Fruit fly (Drosophila melanogaster): Measurements from ENCODE around the gene out.

Gene out

DNA sequence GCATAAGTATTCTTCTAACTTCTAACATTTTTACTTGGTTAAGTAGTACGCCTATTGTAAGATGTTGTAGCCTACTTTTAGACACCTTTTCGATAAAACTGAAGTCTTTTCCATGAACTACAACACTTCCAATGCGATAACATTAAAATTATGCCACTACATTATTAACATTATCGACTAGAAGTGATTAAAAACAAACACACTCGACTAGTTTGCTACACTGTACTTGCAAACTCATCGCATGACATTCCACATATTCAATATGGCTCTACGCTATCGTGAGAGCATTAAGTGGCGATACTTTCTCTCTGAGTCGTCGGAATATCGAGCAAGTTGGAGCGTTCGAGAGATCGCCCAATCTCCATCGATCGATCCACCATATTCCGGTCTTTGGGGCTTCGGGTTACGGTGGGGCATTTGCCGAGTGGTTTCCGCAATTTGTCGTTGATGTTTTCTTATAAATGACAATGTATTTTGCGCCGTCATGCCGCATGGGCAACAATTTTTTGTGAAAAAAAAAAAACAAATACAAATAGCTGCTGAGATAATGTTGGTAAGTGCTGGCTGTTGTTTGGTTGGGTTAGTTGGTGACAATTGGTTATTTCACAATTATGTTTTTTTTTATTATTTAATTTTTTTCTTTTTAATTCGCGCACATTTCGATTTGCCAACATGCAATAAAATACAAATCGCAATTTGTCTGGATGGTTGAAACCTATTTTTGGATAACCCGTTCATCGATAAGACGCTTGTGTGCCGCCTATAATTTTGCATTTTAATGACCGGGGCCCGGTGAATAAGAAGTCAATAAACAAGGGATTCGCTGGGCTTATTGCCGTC lies 6.3 kb downstream of the out start:
- TF ChIP-seq usp (GFP tag; optimal IDR thresholded peaks at IDR 0.05), result no peak
- no peak for TF ChIP-seq CG8478 (optimal IDR thresholded peaks at IDR 0.05)
- TF ChIP-seq Dll (optimal IDR thresholded peaks at IDR 0.05), result no peak
- no peak for TF ChIP-seq pan (optimal IDR thresholded peaks at IDR 0.05)
- no peak for TF ChIP-seq EcR (GFP tag; optimal IDR thresholded peaks at IDR 0.05)
- no peak for TF ChIP-seq psq (optimal IDR thresholded peaks at IDR 0.05)

DNA sequence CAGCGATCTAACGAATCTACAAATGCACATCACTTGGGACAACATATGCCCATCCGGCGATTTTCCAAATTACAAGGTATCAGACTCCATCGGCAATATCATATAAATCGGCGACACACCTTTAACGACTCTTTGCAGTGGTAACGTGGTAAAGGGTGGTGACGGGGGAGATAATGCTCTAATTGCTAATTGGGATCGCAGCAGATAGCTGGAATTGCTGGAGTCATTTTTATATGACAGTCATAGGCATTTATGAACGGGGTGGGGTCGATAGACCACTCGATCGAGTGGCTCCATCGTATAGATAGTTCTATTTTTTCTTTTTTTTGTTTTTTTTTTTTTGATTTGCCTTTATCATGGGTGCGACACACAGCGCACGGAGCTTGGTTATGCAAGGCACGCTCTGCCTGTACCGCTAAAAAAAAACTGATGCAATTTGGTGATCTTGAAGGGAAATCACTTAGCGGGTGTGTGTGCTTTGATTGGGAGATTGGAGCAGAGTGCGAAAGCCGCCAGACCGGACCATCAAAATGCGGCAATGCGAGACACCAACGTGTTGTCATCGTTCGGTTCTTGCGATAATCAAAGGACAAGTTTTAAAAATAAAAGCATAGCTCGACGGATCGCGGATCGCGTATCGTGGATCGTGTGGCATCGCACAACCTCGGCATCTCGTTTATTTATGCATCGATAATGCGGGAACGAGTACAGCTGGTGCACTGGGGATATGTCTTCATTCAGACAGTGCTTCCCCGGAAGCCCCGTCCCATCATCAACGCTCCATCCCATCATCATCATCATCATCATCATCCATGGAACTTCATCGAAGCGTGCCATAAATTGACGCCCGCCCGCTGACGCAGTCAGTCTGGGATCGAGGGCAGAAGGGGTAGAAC lies 7.4 kb downstream of the out start:
- TF ChIP-seq EcR (GFP tag; optimal IDR thresholded peaks at IDR 0.05) (no peak), Dll (optimal IDR thresholded peaks at IDR 0.05) (no peak), pan (optimal IDR thresholded peaks at IDR 0.05) (no peak), usp (GFP tag; optimal IDR thresholded peaks at IDR 0.05) (no peak), CG8478 (optimal IDR thresholded peaks at IDR 0.05) (no peak), psq (optimal IDR thresholded peaks at IDR 0.05) (no peak)

dm6 chrX:19309648-19310047 lies 12.3 kb downstream of the out start:
- TF ChIP-seq usp (GFP tag; optimal IDR thresholded peaks at IDR 0.05) (no peak), pan (optimal IDR thresholded peaks at IDR 0.05) (no peak), CG8478 (optimal IDR thresholded peaks at IDR 0.05) (no peak), Dll (optimal IDR thresholded peaks at IDR 0.05) (no peak), EcR (GFP tag; optimal IDR thresholded peaks at IDR 0.05) (no peak), psq (optimal IDR thresholded peaks at IDR 0.05) (no peak)

DNA sequence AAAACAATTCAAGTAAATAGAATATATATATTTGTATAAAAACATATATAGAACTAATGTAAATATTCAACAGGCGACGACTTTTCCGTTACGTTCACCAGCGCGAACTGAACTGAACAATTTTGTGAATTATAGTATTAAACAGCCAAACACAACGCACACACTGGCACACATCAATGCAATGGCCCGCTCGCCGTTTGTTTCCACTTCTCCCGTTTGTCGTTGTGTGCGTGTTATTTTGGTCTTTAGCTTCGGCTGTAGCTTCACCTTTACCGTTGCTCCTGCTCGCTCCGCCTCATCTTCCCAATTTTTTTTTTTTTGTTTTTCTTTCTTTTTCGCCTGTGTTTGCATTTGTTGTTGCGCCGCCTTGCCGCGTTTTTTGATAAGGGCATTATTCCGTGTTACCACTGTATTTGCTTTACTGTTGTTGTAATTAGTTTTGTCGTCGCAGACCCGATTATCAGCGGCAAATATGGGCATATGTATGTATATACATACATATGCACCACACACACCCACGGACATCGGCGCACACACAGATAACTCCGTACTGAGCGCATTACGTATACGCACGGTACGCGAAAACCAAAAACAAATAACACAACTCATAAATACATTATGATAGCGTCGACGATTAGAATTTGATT lies 14.0 kb downstream of the out start, which contains the start of gene CG8051:
CG8051 (minus strand) TSS at position 116 of the 647 bp plus-strand sequence.
- TF ChIP-seq Dll (optimal IDR thresholded peaks at IDR 0.05), result no peak
- no peak for TF ChIP-seq pan (optimal IDR thresholded peaks at IDR 0.05)
- TF ChIP-seq usp (GFP tag; optimal IDR thresholded peaks at IDR 0.05), result no peak
- TF ChIP-seq psq (optimal IDR thresholded peaks at IDR 0.05), result no peak
- TF ChIP-seq CG8478 (optimal IDR thresholded peaks at IDR 0.05), result no peak
- no peak for TF ChIP-seq EcR (GFP tag; optimal IDR thresholded peaks at IDR 0.05)

- TF ChIP-seq psq (optimal IDR thresholded peaks at IDR 0.05) (no peak), pan (optimal IDR thresholded peaks at IDR 0.05) (no peak), CG8478 (optimal IDR thresholded peaks at IDR 0.05) (no peak), Dll (optimal IDR thresholded peaks at IDR 0.05) (no peak)
Measured at dm6 chrX:19306531-19306930, 15.4 kb downstream of the out start.

- no peak for TF ChIP-seq Dll (optimal IDR thresholded peaks at IDR 0.05)
- no peak for TF ChIP-seq psq (optimal IDR thresholded peaks at IDR 0.05)
- no peak for TF ChIP-seq pan (optimal IDR thresholded peaks at IDR 0.05)
- no peak for TF ChIP-seq usp (GFP tag; optimal IDR thresholded peaks at IDR 0.05)
- TF ChIP-seq CG8478 (optimal IDR thresholded peaks at IDR 0.05), result no peak
- TF ChIP-seq EcR (GFP tag; optimal IDR thresholded peaks at IDR 0.05), result no peak
Measured at dm6 chrX:19305172-19305571, 16.7 kb downstream of the out start.

DNA sequence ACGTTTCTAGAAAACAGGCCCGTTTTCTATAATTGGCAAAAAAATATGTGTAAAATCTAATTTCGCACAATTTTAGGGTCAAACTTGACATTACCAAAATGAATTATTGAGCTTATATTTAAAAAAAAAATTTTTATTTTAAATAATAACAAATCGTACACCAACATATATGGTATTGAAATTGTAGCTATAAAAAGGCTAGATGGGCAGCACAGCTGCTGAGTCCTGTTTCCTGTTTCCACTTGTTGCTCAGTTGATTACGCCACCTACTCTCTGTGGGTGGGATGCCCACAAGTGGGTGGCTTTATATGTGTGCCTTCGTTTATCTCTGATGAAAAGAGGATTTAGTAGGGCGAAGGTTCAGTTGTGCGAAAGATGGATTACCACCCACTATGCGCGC lies 22.5 kb downstream of the out start:
- TF ChIP-seq usp (GFP tag; optimal IDR thresholded peaks at IDR 0.05) (no peak), CG8478 (optimal IDR thresholded peaks at IDR 0.05) (no peak), psq (optimal IDR thresholded peaks at IDR 0.05) (no peak), EcR (GFP tag; optimal IDR thresholded peaks at IDR 0.05) (no peak), pan (optimal IDR thresholded peaks at IDR 0.05) (no peak), Dll (optimal IDR thresholded peaks at IDR 0.05) (no peak)

- no peak for TF ChIP-seq psq (optimal IDR thresholded peaks at IDR 0.05)
- no peak for TF ChIP-seq EcR (GFP tag; optimal IDR thresholded peaks at IDR 0.05)
- TF ChIP-seq usp (GFP tag; optimal IDR thresholded peaks at IDR 0.05), result no peak
- no peak for TF ChIP-seq pan (optimal IDR thresholded peaks at IDR 0.05)
- no peak for TF ChIP-seq CG8478 (optimal IDR thresholded peaks at IDR 0.05)
- no peak for TF ChIP-seq Dll (optimal IDR thresholded peaks at IDR 0.05)
Measured at dm6 chrX:19298785-19299114, 23.2 kb downstream of the out start.

DNA sequence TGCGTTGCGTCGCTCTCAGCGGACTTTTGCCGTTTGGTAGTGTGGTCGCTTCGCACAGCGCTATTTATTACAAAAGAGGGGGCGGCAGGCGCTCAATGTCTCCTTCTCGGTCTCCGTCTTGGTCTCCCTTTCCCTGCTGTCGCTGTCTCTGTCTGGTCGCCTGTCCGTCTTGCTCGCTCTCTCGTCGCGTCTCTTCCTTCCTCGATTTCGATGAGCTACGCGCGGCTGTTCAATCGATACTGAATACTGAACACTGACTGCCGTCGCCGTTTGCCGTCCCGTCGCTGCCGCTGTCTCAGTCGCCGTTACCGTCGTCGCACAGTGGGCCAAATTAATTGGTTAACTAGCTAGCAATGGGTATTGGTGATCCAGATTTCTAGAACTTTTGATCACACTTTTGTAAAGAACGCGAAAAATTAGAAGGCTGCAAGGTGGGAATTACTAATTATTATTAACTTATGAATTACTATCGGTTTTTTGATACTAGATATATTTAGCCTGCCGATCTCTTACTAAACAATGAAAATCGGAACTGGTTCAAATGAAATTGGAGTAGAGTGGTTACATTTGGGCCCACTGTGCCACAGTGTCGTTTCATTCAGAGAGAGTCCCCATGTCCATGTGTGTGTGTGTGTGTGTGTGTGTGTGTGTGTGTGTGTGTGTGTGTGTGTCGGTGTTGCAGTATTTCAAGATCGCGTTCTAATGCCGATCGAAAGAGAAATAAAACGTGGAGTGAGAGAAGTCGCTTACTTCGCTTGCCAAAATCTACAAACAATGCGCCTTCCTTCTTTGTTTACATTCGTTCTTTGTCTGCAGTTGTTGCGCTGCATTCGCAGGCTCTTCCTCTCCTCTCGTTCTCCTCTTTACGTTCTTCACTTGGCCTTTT lies 23.8 kb downstream of the out start, which contains the start of gene CG8034:
CG8034 (minus strand) TSS at position 264 of the 886 bp plus-strand sequence.
- no peak for TF ChIP-seq psq (optimal IDR thresholded peaks at IDR 0.05)
- TF ChIP-seq CG8478 (optimal IDR thresholded peaks at IDR 0.05), result no peak
- no peak for TF ChIP-seq Dll (optimal IDR thresholded peaks at IDR 0.05)
- TF ChIP-seq EcR (GFP tag; optimal IDR thresholded peaks at IDR 0.05), result no peak
- no peak for TF ChIP-seq pan (optimal IDR thresholded peaks at IDR 0.05)
- TF ChIP-seq usp (GFP tag; optimal IDR thresholded peaks at IDR 0.05), result no peak

dm6 chrX:19295831-19296423 lies 26.0 kb downstream of the out start:
- TF ChIP-seq Dll (optimal IDR thresholded peaks at IDR 0.05) (no peak), psq (optimal IDR thresholded peaks at IDR 0.05) (no peak), EcR (GFP tag; optimal IDR thresholded peaks at IDR 0.05) (no peak), usp (GFP tag; optimal IDR thresholded peaks at IDR 0.05) (no peak), pan (optimal IDR thresholded peaks at IDR 0.05) (no peak), CG8478 (optimal IDR thresholded peaks at IDR 0.05) (no peak)
